Worm (Caenorhabditis elegans) whole organism, young adult: ENCODE data around the gene ZK1290.10.

Source experiments
- C17E4.6 ChIP-seq: fragments of 200-800 bp; sonication (Bioruptor generic); IDR thresholded peaks from 2 replicates; pipeline ENCODE4 v1.3.6; 2022; ENCODE audit warnings: missing genetic modification reagents, missing genetic modification characterization, missing compliant biosample characterization
- F39B2.1 ChIP-seq: fragments of 200-800 bp; sonication (Bioruptor generic); IDR thresholded peaks from 2 replicates; pipeline ENCODE4 v1.3.6; 2022; ENCODE audit warnings: missing genetic modification reagents, missing genetic modification characterization, missing compliant biosample characterization
- F52B5.7 ChIP-seq: sonication (generic microtip); optimal IDR thresholded peaks from 2 replicates; lab custom pipeline; 2016; ENCODE audit warnings: mild to moderate bottlenecking, missing genetic modification characterization, missing compliant biosample characterization
- F55B11.4 ChIP-seq: sonication (generic microtip); optimal IDR thresholded peaks from 2 replicates; lab custom pipeline; 2016; ENCODE audit warnings: missing compliant biosample characterization, missing genetic modification characterization, borderline replicate concordance; ENCODE audit not compliant: insufficient read depth
- Y67H2A.10 ChIP-seq: fragments of 200-800 bp; sonication (Bioruptor generic); conservative IDR thresholded peaks from 2 replicates; pipeline ENCODE4 v1.3.6; 2022; ENCODE audit warnings: missing genetic modification reagents, missing genetic modification characterization, missing compliant biosample characterization
- ZK185.1 ChIP-seq: sonication (generic microtip); optimal IDR thresholded peaks from 2 replicates; lab custom pipeline; 2016; ENCODE audit warnings: mild to moderate bottlenecking, missing genetic modification characterization, missing compliant biosample characterization; ENCODE audit not compliant: poor library complexity, severe bottlenecking
- ama-1 ChIP-seq, 3 experiments: fragments of 150-350 bp in 1 of 3; sonication (generic microtip) in 2 of 3; optimal IDR thresholded peaks; 2 replicates each; lab custom pipeline; 2014 to 2018; ENCODE audit warnings: missing biosample characterization in 2 of 3, missing genetic modification characterization in 2 of 3, missing genetic modification reagents in 2 of 3
- aptf-3 ChIP-seq: fragments of 200-800 bp; sonication (Bioruptor generic); IDR thresholded peaks from 2 replicates; pipeline ENCODE4 v1.3.6; 2022; ENCODE audit warnings: missing genetic modification characterization, missing compliant biosample characterization
- attf-3 ChIP-seq: fragments of 200-800 bp; sonication (Bioruptor generic); conservative IDR thresholded peaks from 2 replicates; pipeline ENCODE4 v1.3.6; 2022; ENCODE audit warnings: missing genetic modification reagents, missing genetic modification characterization, missing compliant biosample characterization
- attf-6 ChIP-seq: fragments of 200-800 bp; sonication (Bioruptor generic); IDR thresholded peaks from 2 replicates; pipeline ENCODE4 v1.3.6; 2022; ENCODE audit warnings: missing genetic modification reagents, missing genetic modification characterization, missing compliant biosample characterization
- cebp-1 ChIP-seq, 2 experiments: fragments of 200-800 bp in 1 of 2; sonication (Bioruptor generic) in 1 of 2; sonication (generic microtip) in 1 of 2; IDR thresholded peaks in 1 of 2; optimal IDR thresholded peaks in 1 of 2; 2 replicates each; pipeline versions ENCODE4 v1.3.6 to Lab custom; 2017 to 2022; ENCODE audit warnings: missing compliant biosample characterization in 2 of 2, missing genetic modification characterization in 2 of 2, mild to moderate bottlenecking in 1 of 2, missing genetic modification reagents in 1 of 2, moderate library complexity in 1 of 2
- ceh-40 ChIP-seq: fragments of 200-800 bp; sonication (Bioruptor generic); IDR thresholded peaks from 2 replicates; pipeline ENCODE4 v1.3.6; 2022; ENCODE audit warnings: missing genetic modification characterization, missing compliant biosample characterization
- ceh-91 ChIP-seq: fragments of 200-800 bp; sonication (Bioruptor generic); IDR thresholded peaks from 2 replicates; pipeline ENCODE4 v1.3.6; 2022; ENCODE audit warnings: missing genetic modification reagents, missing genetic modification characterization, missing compliant biosample characterization
- die-1 ChIP-seq: sonication (generic microtip); optimal IDR thresholded peaks from 2 replicates; lab custom pipeline; 2016; ENCODE audit warnings: missing genotype, mild to moderate bottlenecking, missing genetic modification characterization, missing compliant biosample characterization
- egrh-3 ChIP-seq: fragments of 200-800 bp; sonication (Bioruptor generic); IDR thresholded peaks from 2 replicates; pipeline ENCODE4 v1.3.6; 2022; ENCODE audit warnings: missing genetic modification reagents, missing genetic modification characterization, missing compliant biosample characterization
- fkh-3 ChIP-seq: sonication (generic microtip); optimal IDR thresholded peaks from 2 replicates; lab custom pipeline; 2016; ENCODE audit warnings: mild to moderate bottlenecking, missing genetic modification characterization, missing compliant biosample characterization
- hlh-12 ChIP-seq: sonication (generic microtip); optimal IDR thresholded peaks from 2 replicates; lab custom pipeline; 2016; ENCODE audit warnings: missing genetic modification characterization, missing compliant biosample characterization
- hlh-26 ChIP-seq: fragments of 200-800 bp; sonication (Bioruptor generic); conservative IDR thresholded peaks from 2 replicates; pipeline ENCODE4 v1.3.6; 2022; ENCODE audit warnings: missing genetic modification reagents, missing genetic modification characterization, missing compliant biosample characterization
- lag-1 ChIP-seq: fragments of 200-800 bp; sonication (Bioruptor generic); IDR thresholded peaks from 2 replicates; pipeline ENCODE4 v1.3.6; 2022; ENCODE audit warnings: missing genetic modification reagents, missing genetic modification characterization, missing compliant biosample characterization
- let-607 ChIP-seq, 2 experiments: fragments of 200-800 bp in 1 of 2; sonication (Bioruptor generic) in 1 of 2; sonication (generic microtip) in 1 of 2; optimal IDR thresholded peaks; 2 replicates each; lab custom pipeline; 2016 to 2018; ENCODE audit warnings: mild to moderate bottlenecking in 2 of 2, missing compliant biosample characterization in 2 of 2, missing genetic modification characterization in 2 of 2, moderate library complexity in 2 of 2, missing genotype in 1 of 2
- lin-26 ChIP-seq: fragments of 200-800 bp; sonication (Bioruptor generic); IDR thresholded peaks from 2 replicates; pipeline ENCODE4 v1.3.6; 2022; ENCODE audit warnings: missing genetic modification reagents, missing genetic modification characterization, missing compliant biosample characterization
- lsl-1 ChIP-seq: fragments of 200-800 bp; sonication (Bioruptor generic); optimal IDR thresholded peaks from 2 replicates; lab custom pipeline; 2018; ENCODE audit warnings: mild to moderate bottlenecking, missing genetic modification characterization, moderate library complexity, missing compliant biosample characterization
- nhr-179 ChIP-seq: sonication (generic microtip); optimal IDR thresholded peaks from 2 replicates; lab custom pipeline; 2016; ENCODE audit warnings: mild to moderate bottlenecking, missing genetic modification characterization, missing compliant biosample characterization
- nhr-80 ChIP-seq: sonication (generic microtip); optimal IDR thresholded peaks from 2 replicates; lab custom pipeline; 2016; ENCODE audit warnings: missing genetic modification characterization, missing compliant biosample characterization
- rcor-1 ChIP-seq: fragments of 200-800 bp; sonication (Bioruptor generic); IDR thresholded peaks from 2 replicates; pipeline ENCODE4 v1.3.6; 2022; ENCODE audit warnings: missing genetic modification reagents, missing genetic modification characterization, missing compliant biosample characterization
- rpc-1 ChIP-seq, 2 experiments: fragments of 150-350 bp in 1 of 2; sonication (generic microtip) in 1 of 2; optimal IDR thresholded peaks; 2 replicates each; lab custom pipeline; 2014 to 2018; ENCODE audit warnings: missing biosample characterization in 1 of 2, missing genetic modification characterization in 1 of 2, missing genetic modification reagents in 1 of 2, missing genotype in 1 of 2
- snpc-1.1 ChIP-seq: sonication (generic microtip); optimal IDR thresholded peaks from 2 replicates; lab custom pipeline; 2017; ENCODE audit warnings: missing genetic modification characterization, mild to moderate bottlenecking, missing compliant biosample characterization, antibody characterized with exemption, moderate library complexity, missing genotype, missing genetic modification reagents; ENCODE audit not compliant: insufficient read depth
- snpc-3.4 ChIP-seq: sonication (generic microtip); optimal IDR thresholded peaks from 2 replicates; lab custom pipeline; 2017; ENCODE audit warnings: missing genetic modification characterization, mild to moderate bottlenecking, missing compliant biosample characterization, antibody characterized with exemption, moderate library complexity, missing genotype, missing genetic modification reagents
- somi-1 ChIP-seq: fragments of 200-800 bp; sonication (Bioruptor generic); optimal IDR thresholded peaks from 2 replicates; lab custom pipeline; 2018; ENCODE audit warnings: mild to moderate bottlenecking, missing genetic modification characterization, missing compliant biosample characterization
- tbx-9 ChIP-seq: sonication (generic microtip); optimal IDR thresholded peaks from 2 replicates; lab custom pipeline; 2016; ENCODE audit warnings: borderline replicate concordance, missing genetic modification characterization, inconsistent platforms, missing compliant biosample characterization
- tlf-1 ChIP-seq: fragments of 200-800 bp; sonication (Bioruptor generic); optimal IDR thresholded peaks from 2 replicates; lab custom pipeline; 2018; ENCODE audit warnings: mild to moderate bottlenecking, missing genetic modification characterization, missing compliant biosample characterization

ZK1290.10 gene

ce11 chrII:7537603-7538230, 16.0 kb downstream of the ZK1290.10 start, which contains the start of gene nfi-1 (continued):
- no peak for TF ChIP-seq C17E4.6 (GFP tag; lab: Robert Waterston, UW)
- no peak for TF ChIP-seq F55B11.4 (tag; lab: Kevin White, UChicago)
- no peak for TF ChIP-seq F39B2.1 (GFP tag; lab: Robert Waterston, UW)
- no peak for TF ChIP-seq snpc-3.4 (tag; lab: Kevin White, UChicago)
- no peak for TF ChIP-seq hlh-12
- TF ChIP-seq snpc-1.1 (tag; lab: Kevin White, UChicago): no peak
- no peak for TF ChIP-seq ceh-40 (GFP tag; lab: Robert Waterston, UW)
- TF ChIP-seq rcor-1 (GFP tag; lab: Robert Waterston, UW): no peak
- no peak for TF ChIP-seq rpc-1 (optimal IDR thresholded peaks at IDR 0.05; lab: Kevin White, UChicago)
- TF ChIP-seq rpc-1 (tag; optimal IDR thresholded peaks at IDR 0.05; lab: Kevin White, UChicago): no peak
- no peak for TF ChIP-seq nhr-179 (tag; lab: Kevin White, UChicago)
- no peak for TF ChIP-seq lin-26
- TF ChIP-seq, all 124 proteins: peak for 11

ce11 chrII:7534934-7535333, 18.8 kb downstream of the ZK1290.10 start, which contains the start of gene ZK1290.13:
ZK1290.13 (plus strand) TSS chrII:7535006.
- TF ChIP-seq cebp-1 (GFP tag; IDR thresholded peaks at IDR 0.05; lab: Robert Waterston, UW) (no peak), cebp-1 (tag; optimal IDR thresholded peaks at IDR 0.05; lab: Kevin White, UChicago) (no peak), nhr-80 (tag; lab: Kevin White, UChicago) (peak; percentile 48)

DNA sequence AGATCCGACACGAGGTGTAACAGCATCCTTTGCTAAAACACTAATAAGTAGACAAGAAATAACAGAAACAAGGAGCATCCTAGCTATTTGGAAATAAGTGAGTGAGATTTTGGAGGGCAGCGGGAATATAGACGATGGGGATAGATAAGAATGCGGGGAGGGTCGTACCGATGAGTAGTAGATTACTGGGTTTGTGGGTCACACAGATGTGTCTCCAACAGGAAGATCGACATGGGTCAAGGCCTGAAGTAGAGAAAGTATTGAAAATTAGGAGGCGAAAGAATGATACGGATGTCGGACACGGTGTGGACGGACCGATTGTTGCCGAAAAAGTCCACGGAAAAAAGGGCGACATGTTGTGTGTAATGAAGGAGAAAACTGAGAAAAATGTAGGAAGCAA, 19.3 kb downstream of the ZK1290.10 start, which contains the start of gene wrt-10:
Gene wrt-10 (minus strand): TSS at position 195 of the 400 bp plus-strand sequence.
- TF ChIP-seq ZK185.1 (tag; lab: Kevin White, UChicago): no peak

ce11 chrII:7531478-7531877, 22.2 kb downstream of the ZK1290.10 start:
- no peak for TF ChIP-seq aptf-3 (GFP tag; lab: Robert Waterston, UW)
- TF ChIP-seq lsl-1: no peak
- no peak for TF ChIP-seq F39B2.1 (GFP tag; lab: Robert Waterston, UW)
- TF ChIP-seq ceh-40 (GFP tag; lab: Robert Waterston, UW): no peak
- TF ChIP-seq die-1 (tag; lab: Kevin White, UChicago): no peak
- TF ChIP-seq hlh-26 (GFP tag; lab: Robert Waterston, UW): no peak
- no peak for TF ChIP-seq let-607 (tag; optimal IDR thresholded peaks at IDR 0.05; lab: Kevin White, UChicago)
- TF ChIP-seq Y67H2A.10 (GFP tag; lab: Robert Waterston, UW): no peak
- TF ChIP-seq hlh-12: no peak
- TF ChIP-seq tlf-1 (GFP tag; lab: Kevin White, UChicago): no peak
- no peak for TF ChIP-seq attf-6 (GFP tag; lab: Robert Waterston, UW)
- no peak for TF ChIP-seq egrh-3 (GFP tag; lab: Robert Waterston, UW)
- no peak for TF ChIP-seq F52B5.7
- TF ChIP-seq ama-1 (optimal IDR thresholded peaks at IDR 0.05; lab: Kevin White, UChicago): no peak
- no peak for TF ChIP-seq ama-1 (GFP tag; optimal IDR thresholded peaks at IDR 0.05; lab: Kevin White, UChicago)
- no peak for TF ChIP-seq fkh-3 (tag; lab: Kevin White, UChicago)
- TF ChIP-seq tbx-9: no peak
- no peak for TF ChIP-seq somi-1 (GFP tag; lab: Kevin White, UChicago)
- no peak for TF ChIP-seq lag-1 (GFP tag; lab: Robert Waterston, UW)
- TF ChIP-seq ceh-91: no peak
- no peak for TF ChIP-seq attf-3 (GFP tag; lab: Robert Waterston, UW)
- TF ChIP-seq, all 124 proteins: peak for 0
